Worm (Caenorhabditis elegans) whole organism, late embryonic: Measurements from ENCODE around the gene endu-2.

ENCODE experiments used
- C38D4.7 ChIP-seq: fragments of 200-800 bp; sonication (Bioruptor generic); optimal IDR thresholded peaks from 2 replicates; lab custom pipeline; 2018; ENCODE audit warnings: mild to moderate bottlenecking, missing genetic modification characterization, moderate library complexity, missing compliant biosample characterization
- ceh-2 ChIP-seq: sonication (generic microtip); optimal IDR thresholded peaks from 2 replicates; lab custom pipeline; 2016; ENCODE audit warnings: missing genotype, missing genetic modification characterization, missing compliant biosample characterization
- ceh-6 ChIP-seq: fragments of 200-800 bp; sonication (Bioruptor generic); optimal IDR thresholded peaks from 2 replicates; lab custom pipeline; 2018; ENCODE audit warnings: mild to moderate bottlenecking, missing genetic modification characterization, missing compliant biosample characterization
- che-1 ChIP-seq: sonication (generic microtip); optimal IDR thresholded peaks from 2 replicates; lab custom pipeline; 2016; ENCODE audit warnings: mild to moderate bottlenecking, missing genetic modification characterization, missing compliant biosample characterization
- fkh-6 ChIP-seq: sonication (generic microtip); optimal IDR thresholded peaks from 2 replicates; lab custom pipeline; 2016; ENCODE audit warnings: missing genetic modification characterization, missing compliant biosample characterization
- hlh-30 ChIP-seq: sonication (generic microtip); optimal IDR thresholded peaks from 2 replicates; lab custom pipeline; 2017; ENCODE audit warnings: antibody characterized with exemption, missing genetic modification characterization, missing compliant biosample characterization; ENCODE audit not compliant: insufficient read depth
- nhr-11 ChIP-seq: fragments of 150-350 bp; optimal IDR thresholded peaks from 2 replicates; lab custom pipeline; 2014; ENCODE audit warnings: missing biosample characterization, missing genetic modification characterization
- pqm-1 ChIP-seq: sonication (generic microtip); optimal IDR thresholded peaks from 2 replicates; lab custom pipeline; 2016; ENCODE audit warnings: missing genetic modification characterization, missing compliant biosample characterization
- ztf-16 ChIP-seq: sonication (generic microtip); optimal IDR thresholded peaks from 2 replicates; lab custom pipeline; 2017; ENCODE audit warnings: missing genetic modification characterization, missing compliant biosample characterization

DNA sequence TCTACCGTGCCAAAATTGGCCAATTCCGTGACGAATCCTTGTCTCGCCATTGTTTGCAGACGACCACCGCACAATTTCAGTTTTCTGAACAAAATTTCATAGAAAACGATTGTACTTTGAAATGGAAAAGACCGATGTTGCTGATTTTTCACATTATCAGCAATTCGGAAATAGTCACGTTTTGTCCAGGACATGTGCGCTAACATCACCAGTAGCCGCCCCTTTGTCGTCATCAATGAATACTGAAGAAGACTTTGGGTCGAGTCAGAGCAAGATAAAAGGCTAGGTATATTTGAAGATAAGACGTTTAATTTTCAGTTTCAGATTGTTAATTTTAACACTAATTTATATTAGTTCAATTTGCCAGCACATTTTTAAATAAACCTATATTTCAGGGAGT lies at the start of gene endu-2:
- no peak for TF ChIP-seq nhr-11 (tag; lab: Kevin White, UChicago)
- no peak for TF ChIP-seq che-1
- TF ChIP-seq fkh-6 (tag; lab: Kevin White, UChicago), result no peak
- no peak for TF ChIP-seq C38D4.7 (GFP tag; lab: Kevin White, UChicago)
- no peak for TF ChIP-seq hlh-30 (tag; lab: Kevin White, UChicago)
- no peak for TF ChIP-seq ztf-16
- no peak for TF ChIP-seq ceh-2 (tag; lab: Kevin White, UChicago)
- no peak for TF ChIP-seq pqm-1 (tag; lab: Kevin White, UChicago)
- TF ChIP-seq ceh-6 (GFP tag; lab: Kevin White, UChicago), result no peak
